Worm (Caenorhabditis elegans): ENCODE data around the gene lact-1.

The lact-1 gene

ce11 chrX:7284724-7285184, 24.6 kb upstream of the lact-1 start:
- no peak for TF ChIP-seq sptf-1 (tag; optimal IDR thresholded peaks at IDR 0.05)
- no peak for TF ChIP-seq zip-8 (tag; optimal IDR thresholded peaks at IDR 0.05)
- TF ChIP-seq lsy-2 (tag; optimal IDR thresholded peaks at IDR 0.05), result no peak
- TF ChIP-seq unc-39 (tag; optimal IDR thresholded peaks at IDR 0.05), result peak; percentile 60
- no peak for TF ChIP-seq bed-3 (GFP tag; optimal IDR thresholded peaks at IDR 0.05)
- no peak for TF ChIP-seq ceh-39 (tag; optimal IDR thresholded peaks at IDR 0.05)
- TF ChIP-seq lin-32 (GFP tag; optimal IDR thresholded peaks at IDR 0.05), result no peak
- TF ChIP-seq lin-13 (tag; optimal IDR thresholded peaks at IDR 0.05), result no peak
- TF ChIP-seq nhr-12 (tag; optimal IDR thresholded peaks at IDR 0.05), result no peak
- TF ChIP-seq ces-1 (GFP tag; optimal IDR thresholded peaks at IDR 0.05), result peak; percentile 69
- no peak for TF ChIP-seq tbx-8 (GFP tag; optimal IDR thresholded peaks at IDR 0.05)
- no peak for TF ChIP-seq ham-2 (GFP tag; optimal IDR thresholded peaks at IDR 0.05)
- no peak for TF ChIP-seq nhr-2 (tag; optimal IDR thresholded peaks at IDR 0.05)
- TF ChIP-seq nhr-237 (tag; optimal IDR thresholded peaks at IDR 0.05), result no peak
- TF ChIP-seq mab-5 (tag; optimal IDR thresholded peaks at IDR 0.05), result no peak

- TF ChIP-seq unc-62 (GFP tag; optimal IDR thresholded peaks at IDR 0.05) (no peak), ceh-39 (tag; optimal IDR thresholded peaks at IDR 0.05) (no peak), elt-3 (tag; optimal IDR thresholded peaks at IDR 0.05) (no peak), nhr-2 (tag; optimal IDR thresholded peaks at IDR 0.05) (no peak), nhr-28 (tag; optimal IDR thresholded peaks at IDR 0.05) (no peak), lsy-2 (tag; optimal IDR thresholded peaks at IDR 0.05) (no peak), ztf-11 (tag; optimal IDR thresholded peaks at IDR 0.05) (no peak), nhr-12 (tag; optimal IDR thresholded peaks at IDR 0.05) (no peak), blmp-1 (tag; optimal IDR thresholded peaks at IDR 0.05) (no peak), mls-2 (tag; optimal IDR thresholded peaks at IDR 0.05) (no peak)
These were observed 23.0 kb upstream of the lact-1 start for ce11 chrX:7283136-7283535.

- TF ChIP-seq lsy-2 (tag; optimal IDR thresholded peaks at IDR 0.05), result no peak
- no peak for TF ChIP-seq drap-1 (GFP tag; optimal IDR thresholded peaks at IDR 0.05)
- peak; percentile 1 for TF ChIP-seq mls-2 (tag; optimal IDR thresholded peaks at IDR 0.05)
- peak; percentile 98 for TF ChIP-seq ces-1 (GFP tag; optimal IDR thresholded peaks at IDR 0.05)
- no peak for TF ChIP-seq lin-32 (GFP tag; optimal IDR thresholded peaks at IDR 0.05)
These were observed 21.2 kb upstream of the lact-1 start for ce11 chrX:7281347-7281746.

- no peak for TF ChIP-seq elt-1 (tag; optimal IDR thresholded peaks at IDR 0.05; ENCODE audit: borderline replicate concordance, insufficient read depth)
- TF ChIP-seq M03D4.4 (tag; optimal IDR thresholded peaks at IDR 0.05), result peak; percentile 10
These were observed 19.7 kb upstream of the lact-1 start, which contains the start of gene unc-10 for ce11 chrX:7279671-7280389. Gene unc-10 (minus strand): TSS chrX:7280322.

- TF ChIP-seq flh-1 (GFP tag; optimal IDR thresholded peaks at IDR 0.05) (no peak), lsy-2 (tag; optimal IDR thresholded peaks at IDR 0.05) (no peak), nhr-12 (tag; optimal IDR thresholded peaks at IDR 0.05) (no peak), pha-4 (tag; optimal IDR thresholded peaks at IDR 0.05) (no peak), M03D4.4 (tag; optimal IDR thresholded peaks at IDR 0.05) (no peak), elt-3 (tag; optimal IDR thresholded peaks at IDR 0.05) (no peak), cnd-1 (tag; optimal IDR thresholded peaks at IDR 0.05) (no peak), unc-39 (tag; optimal IDR thresholded peaks at IDR 0.05) (no peak), elt-1 (tag; optimal IDR thresholded peaks at IDR 0.05; ENCODE audit: borderline replicate concordance, insufficient read depth) (no peak), zip-8 (tag; optimal IDR thresholded peaks at IDR 0.05) (no peak), nhr-237 (tag; optimal IDR thresholded peaks at IDR 0.05) (no peak), blmp-1 (tag; optimal IDR thresholded peaks at IDR 0.05) (no peak), bed-3 (GFP tag; optimal IDR thresholded peaks at IDR 0.05) (no peak), mls-2 (tag; optimal IDR thresholded peaks at IDR 0.05) (no peak), unc-62 (GFP tag; optimal IDR thresholded peaks at IDR 0.05) (no peak), drap-1 (GFP tag; optimal IDR thresholded peaks at IDR 0.05) (no peak), unc-120 (tag; optimal IDR thresholded peaks at IDR 0.05; ENCODE audit: poor library complexity, severe bottlenecking) (no peak), ceh-39 (tag; optimal IDR thresholded peaks at IDR 0.05) (no peak), ztf-11 (tag; optimal IDR thresholded peaks at IDR 0.05) (no peak)
These were observed 17.9 kb upstream of the lact-1 start for ce11 chrX:7278095-7278494.

- TF ChIP-seq nhr-76 (tag; optimal IDR thresholded peaks at IDR 0.05), result no peak
- TF ChIP-seq ceh-43 (GFP tag; optimal IDR thresholded peaks at IDR 0.05), result no peak
- TF ChIP-seq ceh-39 (tag; optimal IDR thresholded peaks at IDR 0.05), result no peak
- TF ChIP-seq pha-4 (tag; optimal IDR thresholded peaks at IDR 0.05), result no peak
- no peak for TF ChIP-seq mls-2 (tag; optimal IDR thresholded peaks at IDR 0.05)
- TF ChIP-seq ceh-83 (GFP tag; optimal IDR thresholded peaks at IDR 0.05), result no peak
- no peak for TF ChIP-seq M03D4.4 (tag; optimal IDR thresholded peaks at IDR 0.05)
- TF ChIP-seq nhr-28 (tag; optimal IDR thresholded peaks at IDR 0.05), result no peak
- TF ChIP-seq drap-1 (GFP tag; optimal IDR thresholded peaks at IDR 0.05), result no peak
- no peak for TF ChIP-seq sptf-1 (tag; optimal IDR thresholded peaks at IDR 0.05)
- TF ChIP-seq mep-1 (tag; optimal IDR thresholded peaks at IDR 0.05), result no peak
- no peak for TF ChIP-seq ces-1 (GFP tag; optimal IDR thresholded peaks at IDR 0.05)
- TF ChIP-seq blmp-1 (tag; optimal IDR thresholded peaks at IDR 0.05), result no peak
- no peak for TF ChIP-seq cnd-1 (tag; optimal IDR thresholded peaks at IDR 0.05)
- no peak for TF ChIP-seq nhr-2 (tag; optimal IDR thresholded peaks at IDR 0.05)
- TF ChIP-seq sem-2 (GFP tag; optimal IDR thresholded peaks at IDR 0.05), result no peak
These were observed 11.8 kb upstream of the lact-1 start, which contains the start of gene F46H5.11 for ce11 chrX:7271968-7272367. Gene F46H5.11 (minus strand): TSS chrX:7272068.
